Fruit fly (Drosophila melanogaster): ENCODE data around the gene CG15317.

- TF ChIP-seq psq (optimal IDR thresholded peaks at IDR 0.05) = no peak
- TF ChIP-seq EcR (GFP tag; optimal IDR thresholded peaks at IDR 0.05) = no peak
- no peak for TF ChIP-seq CG8478 (optimal IDR thresholded peaks at IDR 0.05)
- TF ChIP-seq pan (optimal IDR thresholded peaks at IDR 0.05) = no peak
These were observed 20.4 kb upstream of the CG15317 start for dm6 chrX:9576504-9577337.
